Worm (Caenorhabditis elegans) whole organism, L3 larva: ENCODE measurements around the gene Y62H9A.11.

ENCODE experiments used
- aly-2 ChIP-seq: fragments of 150-350 bp; optimal IDR thresholded peaks from 2 replicates; lab custom pipeline; 2014; ENCODE audit warnings: missing biosample characterization, missing genetic modification characterization
- ama-1 ChIP-seq: fragments of 150-350 bp; optimal IDR thresholded peaks from 2 replicates; lab custom pipeline; 2018
- ceh-16 ChIP-seq: sonication (generic microtip); optimal IDR thresholded peaks from 2 replicates; lab custom pipeline; 2017; ENCODE audit warnings: missing biosample characterization, missing genetic modification characterization
- nhr-11 ChIP-seq: fragments of 150-350 bp; optimal IDR thresholded peaks from 2 replicates; lab custom pipeline; 2014; ENCODE audit warnings: missing biosample characterization, missing genetic modification characterization
- nhr-25 ChIP-seq: sonication (generic microtip); optimal IDR thresholded peaks from 2 replicates; lab custom pipeline; 2017; ENCODE audit warnings: missing biosample characterization, missing genetic modification characterization
- tbx-2 ChIP-seq: sonication (generic microtip); optimal IDR thresholded peaks from 2 replicates; lab custom pipeline; 2016; ENCODE audit warnings: mild to moderate bottlenecking, missing genetic modification characterization, missing compliant biosample characterization

DNA sequence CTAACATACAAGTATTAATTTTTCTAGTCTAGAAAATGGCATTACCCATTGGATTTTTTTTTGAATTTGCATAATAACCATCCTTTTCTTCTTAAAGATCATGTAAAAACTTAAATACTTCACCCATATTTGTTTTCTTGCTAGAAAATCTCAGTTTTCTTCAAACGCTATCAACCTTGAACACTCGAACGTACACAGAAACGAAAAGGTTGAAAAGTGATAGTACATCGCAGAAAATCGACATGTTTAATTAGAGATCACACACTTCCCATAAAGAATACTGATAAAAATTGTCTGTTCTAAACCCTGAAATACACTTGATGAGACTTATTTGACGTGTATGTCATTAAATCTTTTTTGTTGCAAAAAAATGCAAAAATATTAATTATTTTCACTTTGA is 20.4 kb upstream of the Y62H9A.11 start, which contains the start of gene F55G7.4:
- no peak for TF ChIP-seq nhr-11
- TF ChIP-seq ama-1, result no peak
- no peak for TF ChIP-seq nhr-25
- no peak for TF ChIP-seq tbx-2
- no peak for TF ChIP-seq ceh-16 (tag; lab: Kevin White, UChicago)
- no peak for TF ChIP-seq aly-2 (tag; lab: Kevin White, UChicago)
